Worm (Caenorhabditis elegans) whole organism, L2 larva: Measurements from ENCODE around the gene C15H9.2.

ENCODE experiments used
- C34F6.9 ChIP-seq: fragments of 150-350 bp; optimal IDR thresholded peaks from 2 replicates; lab custom pipeline; 2014; ENCODE audit warnings: missing biosample characterization, missing genetic modification characterization
- R02D3.7 ChIP-seq: fragments of 150-350 bp; optimal IDR thresholded peaks from 2 replicates; lab custom pipeline; 2014; ENCODE audit warnings: missing biosample characterization, missing genetic modification characterization
- Y55F3AM.14 ChIP-seq: fragments of 200-800 bp; sonication (Bioruptor generic); optimal IDR thresholded peaks from 2 replicates; lab custom pipeline; 2018; ENCODE audit warnings: mild to moderate bottlenecking, missing genetic modification characterization, missing compliant biosample characterization
- alr-1 ChIP-seq: fragments of 150-350 bp; optimal IDR thresholded peaks from 2 replicates; lab custom pipeline; 2014; ENCODE audit warnings: missing biosample characterization, missing genetic modification characterization
- aly-2 ChIP-seq: fragments of 150-350 bp; optimal IDR thresholded peaks from 2 replicates; lab custom pipeline; 2014; ENCODE audit warnings: missing biosample characterization, missing genetic modification characterization
- ama-1 ChIP-seq: fragments of 150-350 bp; optimal IDR thresholded peaks from 2 replicates; lab custom pipeline; 2018; ENCODE audit warnings: inconsistent platforms
- blmp-1 ChIP-seq: sonication (generic microtip); optimal IDR thresholded peaks from 2 replicates; lab custom pipeline; 2017; ENCODE audit warnings: missing genetic modification characterization, mild to moderate bottlenecking, missing compliant biosample characterization, antibody characterized with exemption, moderate library complexity; ENCODE audit not compliant: insufficient read depth
- ceh-16 ChIP-seq: fragments of 150-350 bp; optimal IDR thresholded peaks from 2 replicates; lab custom pipeline; 2014; ENCODE audit warnings: missing biosample characterization, missing genetic modification characterization
- dmd-4 ChIP-seq: sonication (generic microtip); optimal IDR thresholded peaks from 2 replicates; lab custom pipeline; 2017; ENCODE audit warnings: missing biosample characterization, missing genetic modification characterization
- elt-1 ChIP-seq: fragments of 150-350 bp; optimal IDR thresholded peaks from 2 replicates; lab custom pipeline; 2014; ENCODE audit warnings: missing biosample characterization, missing genetic modification characterization
- elt-3 ChIP-seq: sonication (generic microtip); optimal IDR thresholded peaks from 2 replicates; lab custom pipeline; 2017; ENCODE audit warnings: missing biosample characterization, missing genetic modification characterization
- fos-1 ChIP-seq: fragments of 150-350 bp; optimal IDR thresholded peaks from 2 replicates; lab custom pipeline; 2014; ENCODE audit warnings: missing biosample characterization, missing genetic modification characterization
- lin-11 ChIP-seq: fragments of 150-350 bp; sonication (generic microtip); optimal IDR thresholded peaks from 2 replicates; lab custom pipeline; 2014; ENCODE audit warnings: missing biosample characterization, missing genetic modification characterization, inconsistent platforms, mixed read lengths
- lin-13 ChIP-seq: fragments of 150-350 bp; optimal IDR thresholded peaks from 2 replicates; lab custom pipeline; 2014; ENCODE audit warnings: missing biosample characterization, missing genetic modification reagents, missing genetic modification characterization
- lin-39 ChIP-seq: fragments of 150-350 bp; optimal IDR thresholded peaks from 2 replicates; lab custom pipeline; 2014; ENCODE audit warnings: missing biosample characterization, missing genetic modification reagents, missing genetic modification characterization
- mab-5 ChIP-seq: fragments of 150-350 bp; optimal IDR thresholded peaks from 2 replicates; lab custom pipeline; 2014; ENCODE audit warnings: missing biosample characterization, missing genetic modification characterization
- mbf-1 ChIP-seq: sonication (generic microtip); optimal IDR thresholded peaks from 2 replicates; lab custom pipeline; 2017; ENCODE audit warnings: missing biosample characterization, missing genetic modification characterization
- nhr-12 ChIP-seq: fragments of 150-350 bp; optimal IDR thresholded peaks from 2 replicates; lab custom pipeline; 2014; ENCODE audit warnings: missing biosample characterization, missing genetic modification characterization
- nhr-129 ChIP-seq: fragments of 150-350 bp; optimal IDR thresholded peaks from 2 replicates; lab custom pipeline; 2014; ENCODE audit warnings: missing biosample characterization, missing genetic modification characterization
- nhr-21 ChIP-seq: fragments of 150-350 bp; optimal IDR thresholded peaks from 2 replicates; lab custom pipeline; 2014; ENCODE audit warnings: missing biosample characterization, missing genetic modification characterization
- nhr-23 ChIP-seq: fragments of 150-350 bp; optimal IDR thresholded peaks from 2 replicates; lab custom pipeline; 2014; ENCODE audit warnings: missing biosample characterization, missing genetic modification reagents, missing genetic modification characterization
- nhr-237 ChIP-seq: fragments of 150-350 bp; optimal IDR thresholded peaks from 2 replicates; lab custom pipeline; 2014; ENCODE audit warnings: missing biosample characterization, missing genetic modification characterization
- nhr-25 ChIP-seq: fragments of 150-350 bp; sonication (generic microtip); optimal IDR thresholded peaks from 3 replicates; lab custom pipeline; 2014; ENCODE audit warnings: missing biosample characterization, missing genetic modification characterization
- nhr-77 ChIP-seq: fragments of 150-350 bp; optimal IDR thresholded peaks from 2 replicates; lab custom pipeline; 2014; ENCODE audit warnings: missing biosample characterization, missing genetic modification characterization
- peb-1 ChIP-seq: fragments of 150-350 bp; optimal IDR thresholded peaks from 2 replicates; lab custom pipeline; 2014; ENCODE audit warnings: missing biosample characterization, missing genetic modification characterization
- sem-4 ChIP-seq: fragments of 150-350 bp; optimal IDR thresholded peaks from 2 replicates; lab custom pipeline; 2014; ENCODE audit warnings: missing biosample characterization, missing genetic modification reagents, missing genetic modification characterization
- skn-1 ChIP-seq: sonication (generic microtip); optimal IDR thresholded peaks from 2 replicates; lab custom pipeline; 2017; ENCODE audit warnings: missing biosample characterization, missing genetic modification characterization
- sma-3 ChIP-seq: sonication (generic microtip); optimal IDR thresholded peaks from 2 replicates; lab custom pipeline; 2016; ENCODE audit warnings: missing genetic modification reagents, missing genetic modification characterization, missing compliant biosample characterization
- sma-9 ChIP-seq, 2 experiments: fragments of 150-350 bp in 1 of 2; sonication (generic microtip) in 1 of 2; optimal IDR thresholded peaks; 2 replicates each; lab custom pipeline; 2014 to 2016; ENCODE audit warnings: missing genetic modification characterization in 2 of 2, mild to moderate bottlenecking in 1 of 2, missing biosample characterization in 1 of 2, missing compliant biosample characterization in 1 of 2, missing genetic modification reagents in 1 of 2, moderate library complexity in 1 of 2
- snpc-4 ChIP-seq: fragments of 150-350 bp; optimal IDR thresholded peaks from 2 replicates; lab custom pipeline; 2014; ENCODE audit warnings: missing biosample characterization, missing genetic modification characterization
- unc-39 ChIP-seq: fragments of 150-350 bp; optimal IDR thresholded peaks from 2 replicates; lab custom pipeline; 2014; ENCODE audit warnings: missing biosample characterization, missing genetic modification characterization
- unc-55 ChIP-seq: fragments of 150-350 bp; sonication (generic microtip); optimal IDR thresholded peaks from 3 replicates; lab custom pipeline; 2014; ENCODE audit warnings: missing biosample characterization, missing genetic modification reagents, missing genetic modification characterization
- ztf-1 ChIP-seq: fragments of 200-800 bp; sonication (Bioruptor generic); conservative IDR thresholded peaks from 2 replicates; pipeline ENCODE4 v1.3.6; 2022; ENCODE audit warnings: missing genetic modification characterization, missing compliant biosample characterization
- ztf-11 ChIP-seq: sonication (generic microtip); optimal IDR thresholded peaks from 2 replicates; lab custom pipeline; 2017; ENCODE audit warnings: missing biosample characterization, missing genetic modification characterization
- ztf-4 ChIP-seq: fragments of 150-350 bp; optimal IDR thresholded peaks from 2 replicates; lab custom pipeline; 2014; ENCODE audit warnings: missing biosample characterization, missing genetic modification characterization

C15H9.2 gene

ce11 chrX:6138243-6138642 is 19.9 kb downstream of the C15H9.2 start, which contains the start of gene Y72A10A.1:
TSS of gene Y72A10A.1 (minus strand) at chrX:6138343.
- TF ChIP-seq ztf-1 (GFP tag; lab: Robert Waterston, UW) (no peak), unc-39 (tag; lab: Kevin White, UChicago) (no peak), blmp-1 (tag; lab: Kevin White, UChicago) (no peak), lin-11 (tag; lab: Kevin White, UChicago) (no peak), skn-1 (tag; lab: Kevin White, UChicago) (no peak), snpc-4 (tag; lab: Kevin White, UChicago) (no peak), ceh-16 (tag; lab: Kevin White, UChicago) (no peak), dmd-4 (tag; lab: Kevin White, UChicago) (no peak), ztf-4 (tag; lab: Kevin White, UChicago) (no peak), C34F6.9 (tag; lab: Kevin White, UChicago) (no peak), nhr-237 (tag; lab: Kevin White, UChicago) (no peak), lin-39 (tag; lab: Kevin White, UChicago) (no peak)

- TF ChIP-seq sem-4 (tag; lab: Kevin White, UChicago): peak; percentile 18
- TF ChIP-seq nhr-129 (tag; lab: Kevin White, UChicago): no peak
Observed at ce11 chrX:6145921-6146320, 27.6 kb downstream of the C15H9.2 start.

ce11 chrX:6150449-6150848 is 32.1 kb downstream of the C15H9.2 start, which contains the start of gene tag-275:
TSS of gene tag-275 (minus strand) at chrX:6150549.
- TF ChIP-seq Y55F3AM.14 (GFP tag; lab: Kevin White, UChicago): no peak

- TF ChIP-seq blmp-1 (tag; lab: Kevin White, UChicago): no peak
- no peak for TF ChIP-seq snpc-4 (tag; lab: Kevin White, UChicago)
- TF ChIP-seq lin-11 (tag; lab: Kevin White, UChicago): no peak
- TF ChIP-seq mbf-1: no peak
Observed at ce11 chrX:6150949-6151519, 32.7 kb downstream of the C15H9.2 start.

- TF ChIP-seq elt-1 (tag; lab: Kevin White, UChicago) (no peak), sma-3 (GFP tag; lab: Kevin White, UChicago) (no peak), nhr-237 (tag; lab: Kevin White, UChicago) (no peak), lin-39 (tag; lab: Kevin White, UChicago) (no peak), lin-13 (GFP tag; lab: Kevin White, UChicago) (no peak), ztf-11 (tag; lab: Kevin White, UChicago) (no peak), mab-5 (tag; lab: Kevin White, UChicago) (no peak), nhr-77 (tag; lab: Kevin White, UChicago) (no peak), nhr-21 (tag; lab: Kevin White, UChicago) (no peak), alr-1 (tag; lab: Kevin White, UChicago) (no peak), aly-2 (tag; lab: Kevin White, UChicago) (no peak), ceh-16 (tag; lab: Kevin White, UChicago) (no peak), nhr-129 (tag; lab: Kevin White, UChicago) (no peak), fos-1 (tag; lab: Kevin White, UChicago) (no peak), unc-55 (GFP tag; lab: Kevin White, UChicago) (no peak), nhr-12 (tag; lab: Kevin White, UChicago) (no peak), C34F6.9 (tag; lab: Kevin White, UChicago) (no peak), ama-1 (lab: Kevin White, UChicago) (no peak), elt-3 (tag; lab: Kevin White, UChicago) (no peak), dmd-4 (tag; lab: Kevin White, UChicago) (no peak)
Observed at ce11 chrX:6155436-6155835, 37.1 kb downstream of the C15H9.2 start.

- TF ChIP-seq nhr-12 (tag; lab: Kevin White, UChicago) (no peak), elt-1 (tag; lab: Kevin White, UChicago) (no peak), ztf-11 (tag; lab: Kevin White, UChicago) (no peak), nhr-23 (no peak), ztf-4 (tag; lab: Kevin White, UChicago) (no peak), R02D3.7 (tag; lab: Kevin White, UChicago) (no peak), lin-13 (GFP tag; lab: Kevin White, UChicago) (no peak), peb-1 (no peak), dmd-4 (tag; lab: Kevin White, UChicago) (no peak), lin-11 (tag; lab: Kevin White, UChicago) (no peak), alr-1 (tag; lab: Kevin White, UChicago) (no peak), skn-1 (tag; lab: Kevin White, UChicago) (no peak), nhr-25 (tag; lab: Kevin White, UChicago) (no peak), ztf-1 (GFP tag; lab: Robert Waterston, UW) (no peak), sma-9 (GFP tag; optimal IDR thresholded peaks at IDR 0.05; lab: Kevin White, UChicago) (no peak), sma-9 (tag; optimal IDR thresholded peaks at IDR 0.05; lab: Kevin White, UChicago) (no peak)
Observed at ce11 chrX:6157411-6157916, 39.1 kb downstream of the C15H9.2 start.
